Worm (Caenorhabditis elegans) whole organism, L1 larva: ENCODE data around the gene F25E2.2.
A peak's percentile ranks its signal among the peaks of the same experiment; 100 is the strongest.

ENCODE experiments used
- ceh-82 ChIP-seq, 3 experiments: fragments of 150-350 bp in 1 of 3; sonication (generic microtip) in 2 of 3; optimal IDR thresholded peaks; 2 replicates each; lab custom pipeline; 2014 to 2017; ENCODE audit warnings: missing biosample characterization in 3 of 3, missing genetic modification characterization in 3 of 3
- lin-13 ChIP-seq: fragments of 150-350 bp; optimal IDR thresholded peaks from 2 replicates; lab custom pipeline; 2014; ENCODE audit warnings: missing biosample characterization, missing genetic modification reagents, missing genetic modification characterization
- lin-15B ChIP-seq: fragments of 150-350 bp; sonication (generic microtip); optimal IDR thresholded peaks from 3 replicates; lab custom pipeline; 2014; ENCODE audit warnings: missing biosample characterization, missing genetic modification characterization
- nhr-28 ChIP-seq: fragments of 150-350 bp; optimal IDR thresholded peaks from 2 replicates; lab custom pipeline; 2014; ENCODE audit warnings: missing biosample characterization, missing genetic modification characterization
- sox-4 ChIP-seq: sonication (generic microtip); optimal IDR thresholded peaks from 2 replicates; lab custom pipeline; 2016; ENCODE audit warnings: missing genetic modification characterization, missing compliant biosample characterization

- no peak for TF ChIP-seq lin-13
- TF ChIP-seq ceh-82 (tag; optimal IDR thresholded peaks at IDR 0.05; lab: Kevin White, UChicago): peak in 1 of 3 experiments; percentile 25
- no peak for TF ChIP-seq nhr-28 (tag; lab: Kevin White, UChicago)
- TF ChIP-seq sox-4: no peak
- TF ChIP-seq lin-15B (tag; lab: Kevin White, UChicago): no peak
Observed at ce11 chrX:787992-788391, 22.6 kb downstream of the F25E2.2 start, which contains the start of gene attf-5.
